Worm (Caenorhabditis elegans) whole organism, late embryonic: ENCODE results near the gene C55A1.6.
A peak's percentile ranks its signal among the peaks of the same experiment; 100 is the strongest.

Source experiments
- C08G9.2 ChIP-seq: sonication (generic microtip); optimal IDR thresholded peaks from 2 replicates; lab custom pipeline; 2016; ENCODE audit warnings: mild to moderate bottlenecking, missing genetic modification characterization, moderate library complexity, missing compliant biosample characterization
- F13H6.1 ChIP-seq: sonication (generic microtip); optimal IDR thresholded peaks from 2 replicates; lab custom pipeline; 2016; ENCODE audit warnings: missing genetic modification characterization, missing compliant biosample characterization
- K09A11.1 ChIP-seq: sonication (generic microtip); optimal IDR thresholded peaks from 2 replicates; lab custom pipeline; 2017; ENCODE audit warnings: antibody characterized with exemption, mild to moderate bottlenecking, missing genetic modification characterization, missing compliant biosample characterization; ENCODE audit not compliant: insufficient read depth
- T23F11.4 ChIP-seq: fragments of 200-800 bp; sonication (Bioruptor generic); optimal IDR thresholded peaks from 2 replicates; lab custom pipeline; 2018; ENCODE audit warnings: mild to moderate bottlenecking, missing genetic modification characterization, missing compliant biosample characterization
- Y22D7AL.16 ChIP-seq: sonication (generic microtip); optimal IDR thresholded peaks from 2 replicates; lab custom pipeline; 2016; ENCODE audit warnings: missing genetic modification characterization, missing compliant biosample characterization
- ama-1 ChIP-seq: fragments of 150-350 bp; optimal IDR thresholded peaks from 2 replicates; lab custom pipeline; 2014
- ceh-14 ChIP-seq: sonication (generic microtip); optimal IDR thresholded peaks from 2 replicates; lab custom pipeline; 2016; ENCODE audit warnings: missing genotype, missing genetic modification characterization, missing compliant biosample characterization
- ceh-18 ChIP-seq: sonication (generic microtip); optimal IDR thresholded peaks from 2 replicates; lab custom pipeline; 2016; ENCODE audit warnings: missing genetic modification characterization, missing compliant biosample characterization
- ceh-22 ChIP-seq: sonication (generic microtip); optimal IDR thresholded peaks from 2 replicates; lab custom pipeline; 2017; ENCODE audit warnings: missing biosample characterization, missing genetic modification characterization
- ceh-30 ChIP-seq: fragments of 150-350 bp; optimal IDR thresholded peaks from 2 replicates; lab custom pipeline; 2014; ENCODE audit warnings: missing biosample characterization, missing genetic modification characterization
- ceh-31 ChIP-seq: sonication (generic microtip); optimal IDR thresholded peaks from 2 replicates; lab custom pipeline; 2016; ENCODE audit warnings: missing genetic modification characterization, missing compliant biosample characterization
- ceh-34 ChIP-seq: sonication (generic microtip); optimal IDR thresholded peaks from 2 replicates; lab custom pipeline; 2016; ENCODE audit warnings: mild to moderate bottlenecking, missing genetic modification characterization, missing compliant biosample characterization
- ceh-45 ChIP-seq: fragments of 200-800 bp; sonication (Bioruptor generic); IDR thresholded peaks from 2 replicates; pipeline ENCODE4 v1.3.6; 2022; ENCODE audit warnings: missing genetic modification reagents, missing genetic modification characterization, missing compliant biosample characterization
- ceh-48 ChIP-seq: sonication (generic microtip); optimal IDR thresholded peaks from 2 replicates; lab custom pipeline; 2016; ENCODE audit warnings: missing genetic modification characterization, inconsistent platforms, missing compliant biosample characterization
- ceh-9 ChIP-seq: sonication (generic microtip); optimal IDR thresholded peaks from 2 replicates; lab custom pipeline; 2016; ENCODE audit warnings: mild to moderate bottlenecking, missing genetic modification characterization, inconsistent platforms, missing compliant biosample characterization
- che-1 ChIP-seq: sonication (generic microtip); optimal IDR thresholded peaks from 2 replicates; lab custom pipeline; 2016; ENCODE audit warnings: mild to moderate bottlenecking, missing genetic modification characterization, missing compliant biosample characterization
- dmd-4 ChIP-seq: sonication (generic microtip); optimal IDR thresholded peaks from 2 replicates; lab custom pipeline; 2016; ENCODE audit warnings: borderline replicate concordance, missing genetic modification characterization, missing compliant biosample characterization
- elt-2 ChIP-seq: sonication (generic microtip); optimal IDR thresholded peaks from 2 replicates; lab custom pipeline; 2016; ENCODE audit warnings: missing genetic modification reagents, missing genetic modification characterization, missing compliant biosample characterization
- elt-4 ChIP-seq: sonication (generic microtip); optimal IDR thresholded peaks from 2 replicates; lab custom pipeline; 2016; ENCODE audit warnings: missing genetic modification characterization, missing compliant biosample characterization
- ets-4 ChIP-seq: sonication (generic microtip); optimal IDR thresholded peaks from 2 replicates; lab custom pipeline; 2016; ENCODE audit warnings: missing genetic modification characterization, missing compliant biosample characterization
- eyg-1 ChIP-seq: sonication (generic microtip); optimal IDR thresholded peaks from 2 replicates; lab custom pipeline; 2016; ENCODE audit warnings: missing genotype, missing genetic modification characterization, missing compliant biosample characterization
- fax-1 ChIP-seq: sonication (generic microtip); optimal IDR thresholded peaks from 2 replicates; lab custom pipeline; 2016; ENCODE audit warnings: missing genotype, missing genetic modification characterization, missing compliant biosample characterization
- fkh-10 ChIP-seq: fragments of 150-350 bp; optimal IDR thresholded peaks from 2 replicates; lab custom pipeline; 2014; ENCODE audit warnings: missing biosample characterization, missing genetic modification reagents, missing genetic modification characterization
- gmeb-2 ChIP-seq: sonication (generic microtip); optimal IDR thresholded peaks from 2 replicates; lab custom pipeline; 2016; ENCODE audit warnings: missing genetic modification characterization, inconsistent platforms, missing compliant biosample characterization
- hlh-13 ChIP-seq: fragments of 200-800 bp; sonication (Bioruptor generic); optimal IDR thresholded peaks from 2 replicates; lab custom pipeline; 2018; ENCODE audit warnings: mild to moderate bottlenecking, missing genetic modification characterization, missing compliant biosample characterization
- hlh-15 ChIP-seq: sonication (generic microtip); optimal IDR thresholded peaks from 2 replicates; lab custom pipeline; 2016; ENCODE audit warnings: missing genetic modification characterization, missing compliant biosample characterization
- hlh-30 ChIP-seq: sonication (generic microtip); optimal IDR thresholded peaks from 2 replicates; lab custom pipeline; 2017; ENCODE audit warnings: antibody characterized with exemption, missing genetic modification characterization, missing compliant biosample characterization; ENCODE audit not compliant: insufficient read depth
- hlh-6 ChIP-seq: sonication (generic microtip); optimal IDR thresholded peaks from 2 replicates; lab custom pipeline; 2016; ENCODE audit warnings: missing genotype, missing genetic modification characterization, missing compliant biosample characterization
- lim-6 ChIP-seq: sonication (generic microtip); optimal IDR thresholded peaks from 2 replicates; lab custom pipeline; 2016; ENCODE audit warnings: missing genetic modification characterization, missing compliant biosample characterization
- lin-11 ChIP-seq: fragments of 200-800 bp; sonication (Bioruptor generic); optimal IDR thresholded peaks from 2 replicates; lab custom pipeline; 2018; ENCODE audit warnings: mild to moderate bottlenecking, missing genetic modification characterization, missing compliant biosample characterization
- mec-3 ChIP-seq: sonication (generic microtip); optimal IDR thresholded peaks from 2 replicates; lab custom pipeline; 2016; ENCODE audit warnings: borderline replicate concordance, missing genetic modification characterization, missing compliant biosample characterization
- nfya-1 ChIP-seq: sonication (generic microtip); optimal IDR thresholded peaks from 2 replicates; lab custom pipeline; 2017; ENCODE audit warnings: missing genetic modification characterization, mild to moderate bottlenecking, missing compliant biosample characterization, antibody characterized with exemption, moderate library complexity
- nhr-232 ChIP-seq: sonication (generic microtip); optimal IDR thresholded peaks from 2 replicates; lab custom pipeline; 2016; ENCODE audit warnings: missing genetic modification characterization, missing compliant biosample characterization
- npax-4 ChIP-seq: sonication (generic microtip); optimal IDR thresholded peaks from 2 replicates; lab custom pipeline; 2016; ENCODE audit warnings: missing genetic modification characterization, missing compliant biosample characterization
- pat-9 ChIP-seq: fragments of 200-800 bp; sonication (Bioruptor generic); optimal IDR thresholded peaks from 2 replicates; lab custom pipeline; 2018; ENCODE audit warnings: mild to moderate bottlenecking, missing genetic modification characterization, moderate library complexity, missing compliant biosample characterization
- pax-1 ChIP-seq: fragments of 150-350 bp; optimal IDR thresholded peaks from 2 replicates; lab custom pipeline; 2014; ENCODE audit warnings: missing biosample characterization, missing genetic modification characterization
- pha-2 ChIP-seq: sonication (generic microtip); optimal IDR thresholded peaks from 2 replicates; lab custom pipeline; 2017; ENCODE audit warnings: mild to moderate bottlenecking, missing genetic modification characterization, missing compliant biosample characterization
- pros-1 ChIP-seq: fragments of 150-350 bp; optimal IDR thresholded peaks from 2 replicates; lab custom pipeline; 2014; ENCODE audit warnings: missing biosample characterization, missing genetic modification reagents, missing genetic modification characterization
- ref-2 ChIP-seq: sonication (generic microtip); optimal IDR thresholded peaks from 2 replicates; lab custom pipeline; 2016; ENCODE audit warnings: missing genetic modification characterization, missing compliant biosample characterization
- rnt-1 ChIP-seq: sonication (generic microtip); optimal IDR thresholded peaks from 2 replicates; lab custom pipeline; 2016; ENCODE audit warnings: missing genetic modification characterization, missing compliant biosample characterization
- syd-9 ChIP-seq: sonication (generic microtip); optimal IDR thresholded peaks from 2 replicates; lab custom pipeline; 2016; ENCODE audit warnings: mild to moderate bottlenecking, missing genetic modification characterization, moderate library complexity, missing compliant biosample characterization
- tbx-2 ChIP-seq: sonication (generic microtip); optimal IDR thresholded peaks from 2 replicates; lab custom pipeline; 2016; ENCODE audit warnings: missing genetic modification characterization, missing compliant biosample characterization
- tbx-7 ChIP-seq: sonication (generic microtip); optimal IDR thresholded peaks from 2 replicates; lab custom pipeline; 2016; ENCODE audit warnings: missing genotype, missing genetic modification characterization, missing compliant biosample characterization
- ttx-3 ChIP-seq: sonication (generic microtip); optimal IDR thresholded peaks from 2 replicates; lab custom pipeline; 2016; ENCODE audit warnings: missing genetic modification reagents, missing genetic modification characterization, missing compliant biosample characterization
- unc-3 ChIP-seq, 2 experiments: fragments of 200-800 bp in 1 of 2; sonication (Bioruptor generic) in 1 of 2; sonication (generic microtip) in 1 of 2; conservative IDR thresholded peaks in 1 of 2; optimal IDR thresholded peaks in 1 of 2; 2 replicates each; pipeline versions ENCODE4 v1.3.6 to Lab custom; 2016 to 2022; ENCODE audit warnings: missing compliant biosample characterization in 2 of 2, missing genetic modification characterization in 2 of 2, missing genetic modification reagents in 1 of 2
- zip-5 ChIP-seq: sonication (generic microtip); optimal IDR thresholded peaks from 2 replicates; lab custom pipeline; 2016; ENCODE audit warnings: missing genetic modification characterization, missing compliant biosample characterization
- ztf-16 ChIP-seq: sonication (generic microtip); optimal IDR thresholded peaks from 2 replicates; lab custom pipeline; 2017; ENCODE audit warnings: missing genetic modification characterization, missing compliant biosample characterization

C55A1.6 gene

DNA sequence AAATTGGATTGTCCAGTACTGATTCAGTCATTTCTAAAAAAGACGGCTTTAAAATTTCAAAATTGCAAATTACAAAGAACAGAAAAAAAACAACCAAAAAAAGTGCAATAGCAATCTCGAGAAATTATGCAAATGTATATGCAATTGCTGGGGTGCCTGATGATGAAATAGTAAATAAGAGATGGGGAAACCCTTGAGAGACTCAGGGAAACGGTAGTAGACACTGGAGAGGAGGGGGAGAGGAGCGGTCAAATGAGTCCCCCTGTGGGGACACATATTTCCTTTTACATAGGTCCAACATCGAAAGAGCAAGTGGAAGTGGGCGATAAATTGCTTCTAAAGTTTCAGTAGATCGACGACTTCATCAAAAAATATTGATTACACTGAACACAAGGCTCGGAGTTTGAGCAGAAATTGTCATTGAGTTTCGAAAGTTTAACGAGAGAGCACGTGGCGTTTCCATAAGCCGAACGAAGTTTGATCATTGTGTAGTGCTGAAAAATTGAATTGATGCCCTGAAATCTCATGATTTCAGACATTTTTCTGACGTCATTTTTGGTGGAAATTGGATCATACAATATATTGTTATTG lies 37.4 kb upstream of the C55A1.6 start, which contains the start of the genes fbxa-153 and str-12 (continued):
- TF ChIP-seq unc-3 (GFP tag; conservative IDR thresholded peaks at IDR 0.05; lab: Robert Waterston, UW), result no peak
- no peak for TF ChIP-seq unc-3 (tag; optimal IDR thresholded peaks at IDR 0.05; lab: Kevin White, UChicago)
- peak; percentile 74 for TF ChIP-seq ceh-14 (tag; lab: Kevin White, UChicago)
- no peak for TF ChIP-seq nhr-232 (tag; lab: Kevin White, UChicago)
- TF ChIP-seq ets-4 (tag; lab: Kevin White, UChicago), result no peak
- no peak for TF ChIP-seq ceh-22
- peak; percentile 56 for TF ChIP-seq ref-2 (tag; lab: Kevin White, UChicago)
- TF ChIP-seq lin-11 (tag; lab: Kevin White, UChicago), result no peak
- TF ChIP-seq ceh-34 (tag; lab: Kevin White, UChicago), result peak; percentile 73
- TF ChIP-seq pax-1, result no peak
- no peak for TF ChIP-seq hlh-6 (tag; lab: Kevin White, UChicago)
- TF ChIP-seq pat-9 (tag; lab: Kevin White, UChicago), result no peak
- peak; percentile 23 for TF ChIP-seq pha-2
- TF ChIP-seq ceh-48 (tag; lab: Kevin White, UChicago), result no peak
- TF ChIP-seq ceh-31, result peak; percentile 76
- TF ChIP-seq ama-1 (lab: Kevin White, UChicago), result no peak
- no peak for TF ChIP-seq C08G9.2
- no peak for TF ChIP-seq tbx-7
- no peak for TF ChIP-seq ceh-9 (tag; lab: Kevin White, UChicago)
- no peak for TF ChIP-seq eyg-1 (tag; lab: Kevin White, UChicago)
- TF ChIP-seq F13H6.1 (tag; lab: Kevin White, UChicago), result no peak
- no peak for TF ChIP-seq ztf-16
- no peak for TF ChIP-seq gmeb-2 (tag; lab: Kevin White, UChicago)
- no peak for TF ChIP-seq che-1
- no peak for TF ChIP-seq npax-4
- TF ChIP-seq ttx-3 (tag; lab: Kevin White, UChicago), result no peak
- TF ChIP-seq zip-5 (tag; lab: Kevin White, UChicago), result no peak
- TF ChIP-seq ceh-30 (tag; lab: Kevin White, UChicago), result no peak
- TF ChIP-seq K09A11.1 (tag; lab: Kevin White, UChicago), result no peak
- TF ChIP-seq elt-2 (tag; lab: Kevin White, UChicago), result no peak
- peak; percentile 24 for TF ChIP-seq nfya-1 (tag; lab: Kevin White, UChicago)
- TF ChIP-seq fkh-10 (GFP tag; lab: Kevin White, UChicago), result no peak
- peak; percentile 5 for TF ChIP-seq ceh-18
- TF ChIP-seq rnt-1 (tag; lab: Kevin White, UChicago), result no peak
- TF ChIP-seq Y22D7AL.16 (tag; lab: Kevin White, UChicago), result no peak
- no peak for TF ChIP-seq ceh-45 (GFP tag; lab: Robert Waterston, UW)
- no peak for TF ChIP-seq pros-1 (tag; lab: Kevin White, UChicago)
- no peak for TF ChIP-seq hlh-15 (tag; lab: Kevin White, UChicago)
- TF ChIP-seq fax-1 (tag; lab: Kevin White, UChicago), result no peak
- TF ChIP-seq hlh-30, result no peak
- TF ChIP-seq lim-6 (tag; lab: Kevin White, UChicago), result peak; percentile 11
- no peak for TF ChIP-seq syd-9 (tag; lab: Kevin White, UChicago)
- TF ChIP-seq dmd-4, result no peak
- TF ChIP-seq elt-4 (tag; lab: Kevin White, UChicago), result no peak
- peak; percentile 51 for TF ChIP-seq tbx-2 (tag; lab: Kevin White, UChicago)
- TF ChIP-seq hlh-13, result no peak
- TF ChIP-seq mec-3 (tag; lab: Kevin White, UChicago), result no peak
- TF ChIP-seq T23F11.4 (GFP tag; lab: Kevin White, UChicago), result no peak
- TF ChIP-seq, all 69 proteins: peak for 11
